Fruit fly (Drosophila melanogaster) whole organism, embryonic: ENCODE data around the gene CG9550.

Source experiments
- CG10654 ChIP-seq: fragments of 200-800 bp; sonication (Bioruptor generic); optimal IDR thresholded peaks from 2 replicates; lab custom pipeline; 2016; ENCODE audit warnings: missing biosample characterization, missing genetic modification characterization
- CG11723 ChIP-seq: fragments of 200-800 bp; sonication (Bioruptor generic); optimal IDR thresholded peaks from 2 replicates; lab custom pipeline; 2017; ENCODE audit warnings: missing biosample characterization, mild to moderate bottlenecking, missing genetic modification characterization
- CG13775 ChIP-seq: fragments of 200-800 bp; sonication (Bioruptor generic); optimal IDR thresholded peaks from 3 replicates; lab custom pipeline; 2017; ENCODE audit warnings: missing biosample characterization, mild to moderate bottlenecking, missing genetic modification characterization
- CG14965 ChIP-seq: fragments of 200-800 bp; sonication (Bioruptor generic); optimal IDR thresholded peaks from 2 replicates; lab custom pipeline; 2016; ENCODE audit warnings: missing biosample characterization, missing genetic modification characterization, borderline replicate concordance
- CG15696 ChIP-seq: fragments of 200-800 bp; sonication (Bioruptor generic); optimal IDR thresholded peaks from 2 replicates; lab custom pipeline; 2019; ENCODE audit warnings: missing biosample characterization, mild to moderate bottlenecking, missing genetic modification characterization, moderate library complexity
- CG30403 ChIP-seq: fragments of 200-800 bp; sonication (Bioruptor generic); optimal IDR thresholded peaks from 3 replicates; lab custom pipeline; 2016; ENCODE audit warnings: missing biosample characterization, missing genetic modification characterization
- CG32767 ChIP-seq: fragments of 200-800 bp; sonication (Bioruptor generic); IDR thresholded peaks from 2 replicates; pipeline ENCODE4 v1.3.6; 2022; ENCODE audit warnings: missing biosample characterization, missing genetic modification characterization
- CG3407 ChIP-seq: fragments of 200-800 bp; sonication (Bioruptor generic); optimal IDR thresholded peaks from 2 replicates; lab custom pipeline; 2018; ENCODE audit warnings: missing biosample characterization, mild to moderate bottlenecking, missing genetic modification characterization
- CG6254 ChIP-seq: fragments of 200-800 bp; sonication (Bioruptor generic); optimal IDR thresholded peaks from 3 replicates; lab custom pipeline; 2017; ENCODE audit warnings: mild to moderate bottlenecking, missing biosample characterization, missing genetic modification reagents, missing genetic modification characterization
- CG7271 ChIP-seq: fragments of 200-800 bp; sonication (Bioruptor generic); optimal IDR thresholded peaks from 2 replicates; lab custom pipeline; 2018; ENCODE audit warnings: missing biosample characterization, mild to moderate bottlenecking, missing genetic modification characterization, moderate library complexity
- CG7556 ChIP-seq: fragments of 200-800 bp; sonication (Bioruptor generic); optimal IDR thresholded peaks from 2 replicates; lab custom pipeline; 2017; ENCODE audit warnings: missing biosample characterization, mild to moderate bottlenecking, missing genetic modification characterization
- CG8944 ChIP-seq: fragments of 200-800 bp; sonication (Bioruptor generic); optimal IDR thresholded peaks from 3 replicates; lab custom pipeline; 2016; ENCODE audit warnings: missing biosample characterization, missing genetic modification characterization
- CG9797 ChIP-seq: fragments of 200-800 bp; sonication (Bioruptor generic); optimal IDR thresholded peaks from 3 replicates; lab custom pipeline; 2018; ENCODE audit warnings: missing biosample characterization, mild to moderate bottlenecking, missing genetic modification characterization
- CG9876 ChIP-seq: fragments of 200-800 bp; sonication (Bioruptor generic); optimal IDR thresholded peaks from 2 replicates; lab custom pipeline; 2016; ENCODE audit warnings: missing biosample characterization, missing genetic modification characterization
- CG9932 ChIP-seq: fragments of 200-800 bp; sonication (Bioruptor generic); IDR thresholded peaks from 2 replicates; pipeline ENCODE4 v1.3.6; 2022; ENCODE audit warnings: missing biosample characterization, missing genetic modification characterization
- Deaf1 ChIP-seq: fragments of 200-800 bp; optimal IDR thresholded peaks from 3 replicates; lab custom pipeline; 2019; ENCODE audit warnings: missing biosample characterization, mild to moderate bottlenecking, missing genetic modification characterization, moderate library complexity
- Dip2 ChIP-seq: fragments of 200-800 bp; sonication (Bioruptor generic); IDR thresholded peaks from 2 replicates; pipeline ENCODE4 v1.3.6; 2022; ENCODE audit warnings: missing biosample characterization, missing genetic modification characterization
- Doc3 ChIP-seq: fragments of 200-800 bp; sonication (Bioruptor generic); IDR thresholded peaks from 3 replicates; pipeline ENCODE4 v1.3.6; 2022; ENCODE audit warnings: missing biosample characterization, missing genetic modification characterization; ENCODE audit not compliant: partially characterized antibody
- Ets97D ChIP-seq: fragments of 200-800 bp; sonication (Bioruptor generic); optimal IDR thresholded peaks from 3 replicates; lab custom pipeline; 2016; ENCODE audit warnings: missing biosample characterization, missing genetic modification characterization
- Fer1 ChIP-seq: fragments of 200-800 bp; sonication (Bioruptor generic); optimal IDR thresholded peaks from 2 replicates; lab custom pipeline; 2017; ENCODE audit warnings: missing biosample characterization, mild to moderate bottlenecking, missing genetic modification characterization
- HLH3B ChIP-seq: fragments of 200-800 bp; sonication (Bioruptor generic); IDR thresholded peaks from 2 replicates; pipeline ENCODE4 v1.3.6; 2022; ENCODE audit warnings: missing biosample characterization, missing genetic modification characterization
- Hr39 ChIP-seq: fragments of >200 bp; optimal IDR thresholded peaks from 2 replicates; lab custom pipeline; 2017
- Kr ChIP-seq: fragments of 200-800 bp; sonication (Bioruptor generic); optimal IDR thresholded peaks from 2 replicates; lab custom pipeline; 2017; ENCODE audit warnings: missing biosample characterization, mild to moderate bottlenecking, missing genetic modification characterization
- Lhr ChIP-seq: fragments of 200-800 bp; sonication (Bioruptor generic); optimal IDR thresholded peaks from 3 replicates; lab custom pipeline; 2017; ENCODE audit warnings: mild to moderate bottlenecking, missing biosample characterization, missing genetic modification reagents, missing genetic modification characterization
- NFAT ChIP-seq: fragments of 200-800 bp; sonication (Bioruptor generic); IDR thresholded peaks from 2 replicates; pipeline ENCODE4 v1.3.6; 2022; ENCODE audit warnings: missing biosample characterization, missing genetic modification characterization
- Oaz ChIP-seq: fragments of 200-800 bp; sonication (Bioruptor generic); IDR thresholded peaks from 2 replicates; pipeline ENCODE4 v1.3.6; 2022; ENCODE audit warnings: missing biosample characterization, missing genetic modification characterization
- ab ChIP-seq: fragments of 200-800 bp; sonication (Bioruptor generic); optimal IDR thresholded peaks from 2 replicates; lab custom pipeline; 2016; ENCODE audit warnings: missing biosample characterization, missing genetic modification characterization
- ac ChIP-seq: fragments of 200-800 bp; sonication (Bioruptor generic); optimal IDR thresholded peaks from 3 replicates; lab custom pipeline; 2017; ENCODE audit warnings: missing biosample characterization, mild to moderate bottlenecking, missing genetic modification characterization
- bab2 ChIP-seq: fragments of 200-800 bp; sonication (Bioruptor generic); optimal IDR thresholded peaks from 2 replicates; lab custom pipeline; 2016; ENCODE audit warnings: missing biosample characterization, missing genetic modification characterization
- bowl ChIP-seq: fragments of 200-800 bp; sonication (Bioruptor generic); IDR thresholded peaks from 2 replicates; pipeline ENCODE4 v1.3.6; 2022; ENCODE audit warnings: missing biosample characterization, missing genetic modification characterization
- br ChIP-seq: fragments of >200 bp; optimal IDR thresholded peaks from 2 replicates; lab custom pipeline; 2017
- caup ChIP-seq: fragments of 200-800 bp; sonication (Bioruptor generic); optimal IDR thresholded peaks from 3 replicates; lab custom pipeline; 2017; ENCODE audit warnings: missing biosample characterization, mild to moderate bottlenecking, missing genetic modification characterization, moderate library complexity; ENCODE audit not compliant: severe bottlenecking
- corto ChIP-seq: fragments of 200-800 bp; sonication (Bioruptor generic); optimal IDR thresholded peaks from 2 replicates; lab custom pipeline; 2016; ENCODE audit warnings: missing biosample characterization, mild to moderate bottlenecking, missing genetic modification characterization, moderate library complexity
- crc ChIP-seq: fragments of 200-800 bp; sonication (Bioruptor generic); optimal IDR thresholded peaks from 2 replicates; lab custom pipeline; 2016; ENCODE audit warnings: missing biosample characterization, missing genetic modification characterization
- gem ChIP-seq: fragments of 200-800 bp; sonication (Bioruptor generic); optimal IDR thresholded peaks from 2 replicates; lab custom pipeline; 2019; ENCODE audit warnings: missing biosample characterization, mild to moderate bottlenecking, missing genetic modification characterization, moderate library complexity
- gt ChIP-seq: fragments of 200-800 bp; sonication (Bioruptor generic); IDR thresholded peaks from 2 replicates; pipeline ENCODE4 v1.3.6; 2022; ENCODE audit warnings: missing biosample characterization, missing genetic modification characterization
- ham ChIP-seq: fragments of 200-800 bp; sonication (Bioruptor generic); IDR thresholded peaks from 2 replicates; pipeline ENCODE4 v1.3.6; 2022; ENCODE audit warnings: missing biosample characterization, missing genetic modification characterization
- hb ChIP-seq: fragments of 200-800 bp; sonication (Bioruptor generic); IDR thresholded peaks from 3 replicates; pipeline ENCODE4 v1.3.6; 2022; ENCODE audit warnings: missing biosample characterization, missing genetic modification characterization; ENCODE audit not compliant: partially characterized antibody
- hkb ChIP-seq, 2 experiments: fragments of 200-800 bp in 1 of 2; fragments of >200 bp in 1 of 2; sonication (Bioruptor generic) in 1 of 2; IDR thresholded peaks in 1 of 2; optimal IDR thresholded peaks in 1 of 2; 2 replicates each; pipeline versions ENCODE4 v1.3.6 to Lab custom; 2017 to 2022; ENCODE audit warnings: missing biosample characterization in 1 of 2, missing genetic modification characterization in 1 of 2
- hth ChIP-seq: fragments of >200 bp; optimal IDR thresholded peaks from 2 replicates; lab custom pipeline; 2017; ENCODE audit warnings: inconsistent platforms
- lab ChIP-seq: fragments of 200-800 bp; sonication (Bioruptor generic); optimal IDR thresholded peaks from 3 replicates; lab custom pipeline; 2017; ENCODE audit warnings: missing biosample characterization, missing genetic modification characterization, mild to moderate bottlenecking, moderate library complexity, missing genetic modification reagents
- lmd ChIP-seq: fragments of 200-800 bp; sonication (Bioruptor generic); IDR thresholded peaks from 2 replicates; pipeline ENCODE4 v1.3.6; 2022; ENCODE audit warnings: missing biosample characterization, missing genetic modification characterization
- oc ChIP-seq: fragments of 200-800 bp; sonication (Bioruptor generic); optimal IDR thresholded peaks from 2 replicates; lab custom pipeline; 2018; ENCODE audit warnings: missing biosample characterization, mild to moderate bottlenecking, missing genetic modification characterization, moderate library complexity
- onecut ChIP-seq: fragments of 200-800 bp; sonication (Bioruptor generic); IDR thresholded peaks from 2 replicates; pipeline ENCODE4 v1.3.6; 2022; ENCODE audit warnings: missing biosample characterization, missing genetic modification characterization
- org-1 ChIP-seq: fragments of 200-800 bp; sonication (Bioruptor generic); optimal IDR thresholded peaks from 2 replicates; lab custom pipeline; 2017; ENCODE audit warnings: missing biosample characterization, missing genetic modification characterization
- scrt ChIP-seq: fragments of 200-800 bp; sonication (Bioruptor generic); optimal IDR thresholded peaks from 2 replicates; lab custom pipeline; 2018; ENCODE audit warnings: missing biosample characterization, mild to moderate bottlenecking, missing genetic modification characterization, moderate library complexity
- sens ChIP-seq: fragments of 200-800 bp; sonication (Bioruptor generic); peaks from one replicate; lab custom pipeline; 2016; ENCODE audit warnings: missing biosample characterization, missing genetic modification characterization
- sima ChIP-seq: fragments of 200-800 bp; sonication (Bioruptor generic); optimal IDR thresholded peaks from 2 replicates; lab custom pipeline; 2016; ENCODE audit warnings: missing biosample characterization, missing genetic modification characterization
- sug ChIP-seq: fragments of 200-800 bp; optimal IDR thresholded peaks from 2 replicates; lab custom pipeline; 2019; ENCODE audit warnings: missing biosample characterization, mild to moderate bottlenecking, missing genetic modification characterization, moderate library complexity
- tgo ChIP-seq: fragments of 200-800 bp; sonication (Bioruptor generic); IDR thresholded peaks from 3 replicates; pipeline ENCODE4 v1.3.6; 2022; ENCODE audit warnings: missing biosample characterization, missing genetic modification characterization
- tio ChIP-seq: fragments of 200-800 bp; sonication (Bioruptor generic); optimal IDR thresholded peaks from 2 replicates; lab custom pipeline; 2017; ENCODE audit warnings: missing biosample characterization, missing genetic modification characterization, inconsistent platforms

Gene CG9550

DNA sequence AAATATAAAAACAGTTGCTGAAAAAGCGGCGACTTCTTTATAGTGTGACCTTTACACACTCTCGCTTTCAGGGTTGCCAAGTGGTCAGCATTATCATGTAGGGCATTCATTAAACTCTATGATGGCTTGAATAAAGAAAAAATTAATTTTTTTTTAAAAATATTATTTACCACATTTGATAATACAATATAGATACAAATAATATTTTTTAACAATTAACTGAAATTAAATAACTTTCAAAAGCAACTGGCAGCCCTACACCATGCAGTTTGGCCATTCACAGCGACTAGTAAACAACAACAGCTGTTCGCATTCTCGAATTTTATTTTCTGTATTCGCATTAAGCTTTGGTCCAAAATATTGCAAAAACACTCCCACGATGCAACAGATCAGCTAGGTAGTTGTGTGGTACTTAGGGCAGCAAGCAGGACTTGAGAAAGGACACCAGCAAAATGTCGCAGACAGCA is 6.0 kb upstream of the CG9550 start, which contains the start of the genes Phf5a and CG31638 (continued):
- TF ChIP-seq oc (tag; lab: Kevin White, UChicago) = peak; percentile 91
- TF ChIP-seq CG8944 (GFP tag; lab: Kevin White, UChicago) = peak; percentile 72
- peak; percentile 86 for TF ChIP-seq CG9797 (GFP tag; lab: Kevin White, UChicago)
- peak; percentile 93 for TF ChIP-seq gt (GFP tag; lab: Robert Waterston, UW)
- TF ChIP-seq CG30403 = peak; percentile 98
- peak; percentile 94 for TF ChIP-seq CG3407 (GFP tag; lab: Kevin White, UChicago)
- TF ChIP-seq bab2 = peak; percentile 13
- peak; percentile 97 for TF ChIP-seq CG15696 (tag; lab: Kevin White, UChicago)
- peak; percentile 58 for TF ChIP-seq Dip2
- no peak for TF ChIP-seq CG14965
- TF ChIP-seq sima (GFP tag; lab: Kevin White, UChicago) = no peak
- peak; percentile 83 for TF ChIP-seq caup (GFP tag; lab: Kevin White, UChicago)
- TF ChIP-seq NFAT (GFP tag; lab: Robert Waterston, UW) = peak; percentile 96
- TF ChIP-seq ac (GFP tag; lab: Kevin White, UChicago) = peak; percentile 47
- TF ChIP-seq Kr (GFP tag; lab: Kevin White, UChicago) = no peak
- TF ChIP-seq CG9932 (GFP tag; lab: Robert Waterston, UW) = peak; percentile 85
- TF ChIP-seq Oaz (GFP tag; lab: Robert Waterston, UW) = peak; percentile 63; the same call in 1 of the 2 replicates
- no peak for TF ChIP-seq hkb (optimal IDR thresholded peaks at IDR 0.05; lab: Kevin White, UChicago)
- TF ChIP-seq hkb (GFP tag; IDR thresholded peaks at IDR 0.05; lab: Robert Waterston, UW) = peak; percentile 73
- TF ChIP-seq lab = peak; percentile 97
- TF ChIP-seq CG11723 (GFP tag; lab: Kevin White, UChicago) = peak; percentile 69
- no peak for TF ChIP-seq corto
- peak; percentile 35 for TF ChIP-seq Ets97D (GFP tag; lab: Kevin White, UChicago)
- TF ChIP-seq CG9876 (GFP tag; lab: Kevin White, UChicago) = peak; percentile 28
- peak; percentile 63 for TF ChIP-seq org-1
- TF ChIP-seq CG13775 (GFP tag; lab: Kevin White, UChicago) = peak; percentile 88
- peak; percentile 66 for TF ChIP-seq ab (GFP tag; lab: Kevin White, UChicago)
- TF ChIP-seq lmd (GFP tag; lab: Robert Waterston, UW) = peak; percentile 64
- 0 out of 2 replicates have a peak, but pooled peaks have one; percentile 26 for TF ChIP-seq bowl (GFP tag; lab: Robert Waterston, UW)
- peak; percentile 94 for TF ChIP-seq CG32767 (GFP tag; lab: Robert Waterston, UW)
- peak; percentile 66 for TF ChIP-seq sug (tag; lab: Kevin White, UChicago)
- TF ChIP-seq crc = peak; percentile 38
- no peak for TF ChIP-seq tio
- no peak for TF ChIP-seq Hr39
- peak; percentile 30 for TF ChIP-seq Deaf1 (tag; lab: Kevin White, UChicago)
- TF ChIP-seq tgo (GFP tag; lab: Robert Waterston, UW) = peak; percentile 71
- TF ChIP-seq br (lab: Kevin White, UChicago) = no peak
- TF ChIP-seq CG7271 (tag; lab: Kevin White, UChicago) = peak; percentile 95
- TF ChIP-seq gem (tag; lab: Kevin White, UChicago) = peak; percentile 99
- peak; percentile 96 for TF ChIP-seq CG10654 (GFP tag; lab: Kevin White, UChicago)
- TF ChIP-seq HLH3B = peak; percentile 91
- TF ChIP-seq Doc3 = no peak
- peak; percentile 81 for TF ChIP-seq ham
- TF ChIP-seq hth (lab: Kevin White, UChicago) = no peak
- TF ChIP-seq Lhr = peak; percentile 78
- TF ChIP-seq sens (GFP tag; lab: Kevin White, UChicago) = peak; percentile 86
- TF ChIP-seq onecut (GFP tag; lab: Robert Waterston, UW) = peak; percentile 28; the same call in 1 of the 2 replicates
- TF ChIP-seq hb (GFP tag; lab: Robert Waterston, UW) = no peak
- peak; percentile 88 for TF ChIP-seq scrt
- peak; percentile 90 for TF ChIP-seq CG6254
- peak; percentile 90 for TF ChIP-seq CG7556 (GFP tag; lab: Kevin White, UChicago)
- TF ChIP-seq Fer1 = peak; percentile 94
